Worm (Caenorhabditis elegans) whole organism, midembryonic: ENCODE results near the gene K09A9.6.

Experiments
- cog-1 ChIP-seq: sonication (generic microtip); optimal IDR thresholded peaks from 2 replicates; lab custom pipeline; 2016; ENCODE audit warnings: missing genetic modification characterization, missing compliant biosample characterization
- flt-1 ChIP-seq: fragments of 200-800 bp; sonication (Bioruptor generic); IDR thresholded peaks from 2 replicates; pipeline ENCODE4 v1.3.6; 2022; ENCODE audit warnings: missing genetic modification characterization, missing compliant biosample characterization
- klf-2 ChIP-seq: fragments of 200-800 bp; sonication (Bioruptor generic); conservative IDR thresholded peaks from 2 replicates; pipeline ENCODE4 v1.3.6; 2022; ENCODE audit warnings: missing genetic modification reagents, missing genetic modification characterization, missing compliant biosample characterization
- med-1 ChIP-seq: sonication (generic microtip); optimal IDR thresholded peaks from 2 replicates; lab custom pipeline; 2017; ENCODE audit warnings: missing genetic modification characterization, mild to moderate bottlenecking, missing compliant biosample characterization, antibody characterized with exemption, missing genetic modification reagents; ENCODE audit not compliant: insufficient read depth
- tab-1 ChIP-seq: fragments of 200-800 bp; sonication (Bioruptor generic); IDR thresholded peaks from 2 replicates; pipeline ENCODE4 v1.3.6; 2022; ENCODE audit warnings: missing genetic modification characterization, missing compliant biosample characterization
- ztf-29 ChIP-seq: fragments of 200-800 bp; sonication (Bioruptor generic); IDR thresholded peaks from 2 replicates; pipeline ENCODE4 v1.3.6; 2022; ENCODE audit warnings: missing genetic modification reagents, missing genetic modification characterization, missing compliant biosample characterization

- TF ChIP-seq flt-1 (GFP tag; lab: Robert Waterston, UW) (no peak), ztf-29 (GFP tag; lab: Robert Waterston, UW) (no peak), med-1 (GFP tag; lab: Kevin White, UChicago) (no peak), cog-1 (tag; lab: Kevin White, UChicago) (no peak), klf-2 (GFP tag; lab: Robert Waterston, UW) (no peak), tab-1 (GFP tag; lab: Robert Waterston, UW) (no peak)
These were observed 30.1 kb upstream of the K09A9.6 start for ce11 chrX:15546943-15547342.
